Worm (Caenorhabditis elegans): ENCODE results near the gene srh-48.

DNA sequence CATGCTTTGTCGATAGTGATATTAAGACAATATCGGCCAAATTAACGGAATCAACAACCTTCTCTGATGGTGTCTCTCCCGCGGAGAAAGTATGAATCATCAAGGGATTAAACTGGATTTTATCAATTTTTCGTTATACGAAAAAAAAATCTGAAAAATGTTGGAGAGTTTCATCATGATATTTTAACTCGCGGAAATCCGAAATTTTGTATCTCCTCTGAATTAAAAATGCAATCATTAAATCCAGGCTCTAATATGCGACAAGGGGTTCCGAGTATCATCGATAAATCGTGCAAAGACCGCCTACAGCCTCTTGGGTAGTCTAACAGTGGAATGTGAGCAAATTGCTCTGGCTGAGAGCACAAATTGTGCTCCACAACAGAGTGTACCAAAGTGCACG lies 2.7 kb upstream of the srh-48 start, which contains the start of gene C06C3.10:
- TF ChIP-seq tab-1 (GFP tag; IDR thresholded peaks at IDR 0.05) (no peak), flt-1 (GFP tag; IDR thresholded peaks at IDR 0.05) (no peak), ref-1 (GFP tag; conservative IDR thresholded peaks at IDR 0.05) (no peak), T22C8.4 (GFP tag; IDR thresholded peaks at IDR 0.05) (no peak), klf-2 (GFP tag; conservative IDR thresholded peaks at IDR 0.05) (no peak), ztf-29 (GFP tag; IDR thresholded peaks at IDR 0.05) (no peak)

All from whole organism, midembryonic.